Worm (Caenorhabditis elegans): ENCODE results near the gene F58F12.2.

The F58F12.2 gene

ce11 chrII:6411660-6412451 is 24.0 kb upstream of the F58F12.2 start:
- TF ChIP-seq aly-1 (tag; optimal IDR thresholded peaks at IDR 0.05) = no peak
- no peak for TF ChIP-seq ceh-36 (tag; optimal IDR thresholded peaks at IDR 0.05)
- TF ChIP-seq scrt-1 (GFP tag; IDR thresholded peaks at IDR 0.05) = peak; percentile 25; the same call in 1 of the 2 replicates
- TF ChIP-seq tbx-37 (GFP tag; conservative IDR thresholded peaks at IDR 0.05) = no peak
- TF ChIP-seq ets-7 (tag; optimal IDR thresholded peaks at IDR 0.05) = peak; percentile 78
- TF ChIP-seq sea-1 (GFP tag; conservative IDR thresholded peaks at IDR 0.05) = no peak
- TF ChIP-seq hmg-4 (GFP tag; optimal IDR thresholded peaks at IDR 0.05) = peak; percentile 61
- TF ChIP-seq tbx-11 (GFP tag; IDR thresholded peaks at IDR 0.05) = no peak

ce11 chrII:6410181-6410580 is 22.3 kb upstream of the F58F12.2 start, which contains the start of gene T25D10.4:
TSS of gene T25D10.4 (minus strand) at chrII:6410281.
- no peak for TF ChIP-seq tbx-37 (GFP tag; conservative IDR thresholded peaks at IDR 0.05)
- TF ChIP-seq hmbx-1 (tag; optimal IDR thresholded peaks at IDR 0.05) = no peak
- no peak for TF ChIP-seq F13C5.2 (tag; optimal IDR thresholded peaks at IDR 0.05)
- no peak for TF ChIP-seq hnd-1 (tag; optimal IDR thresholded peaks at IDR 0.05)
- TF ChIP-seq tbx-11 (GFP tag; IDR thresholded peaks at IDR 0.05) = no peak
- TF ChIP-seq pes-1 (GFP tag; IDR thresholded peaks at IDR 0.05) = no peak
- TF ChIP-seq scrt-1 (GFP tag; IDR thresholded peaks at IDR 0.05) = no peak
- TF ChIP-seq tra-4 (tag; optimal IDR thresholded peaks at IDR 0.05) = no peak
- no peak for TF ChIP-seq hmg-4 (GFP tag; optimal IDR thresholded peaks at IDR 0.05)
- TF ChIP-seq sea-1 (GFP tag; conservative IDR thresholded peaks at IDR 0.05) = no peak
- no peak for TF ChIP-seq aly-1 (tag; optimal IDR thresholded peaks at IDR 0.05)
- TF ChIP-seq flt-1 (GFP tag; IDR thresholded peaks at IDR 0.05) = no peak
- no peak for TF ChIP-seq ceh-36 (tag; optimal IDR thresholded peaks at IDR 0.05)
- TF ChIP-seq ceh-13 (GFP tag; optimal IDR thresholded peaks at IDR 0.05) = no peak
- no peak for TF ChIP-seq ets-7 (tag; optimal IDR thresholded peaks at IDR 0.05)
- no peak for TF ChIP-seq B0310.2 (tag; optimal IDR thresholded peaks at IDR 0.05)
- no peak for TF ChIP-seq ama-1 (optimal IDR thresholded peaks at IDR 0.05)

- TF ChIP-seq tbx-37 (GFP tag; conservative IDR thresholded peaks at IDR 0.05) (no peak), hmg-4 (GFP tag; optimal IDR thresholded peaks at IDR 0.05) (peak; percentile 54)
These were observed 21.3 kb upstream of the F58F12.2 start for ce11 chrII:6409098-6409497.

- TF ChIP-seq F13C5.2 (tag; optimal IDR thresholded peaks at IDR 0.05) = no peak
- no peak for TF ChIP-seq pes-1 (GFP tag; IDR thresholded peaks at IDR 0.05)
- no peak for TF ChIP-seq ets-7 (tag; optimal IDR thresholded peaks at IDR 0.05)
- no peak for TF ChIP-seq ama-1 (optimal IDR thresholded peaks at IDR 0.05)
- no peak for TF ChIP-seq hmbx-1 (tag; optimal IDR thresholded peaks at IDR 0.05)
- no peak for TF ChIP-seq sea-1 (GFP tag; conservative IDR thresholded peaks at IDR 0.05)
- no peak for TF ChIP-seq ceh-13 (GFP tag; optimal IDR thresholded peaks at IDR 0.05)
- no peak for TF ChIP-seq hmg-4 (GFP tag; optimal IDR thresholded peaks at IDR 0.05)
These were observed 19.4 kb upstream of the F58F12.2 start, which contains the start of gene spp-11 for ce11 chrII:6407279-6407678. TSS of gene spp-11 (minus strand) at chrII:6407379.

ce11 chrII:6403233-6403632 is 15.4 kb upstream of the F58F12.2 start, which contains the start of gene T25D10.1:
TSS of gene T25D10.1 (plus strand) at chrII:6403401.
- TF ChIP-seq F13C5.2 (tag; optimal IDR thresholded peaks at IDR 0.05) = no peak
- no peak for TF ChIP-seq sea-1 (GFP tag; conservative IDR thresholded peaks at IDR 0.05)
- TF ChIP-seq hmg-4 (GFP tag; optimal IDR thresholded peaks at IDR 0.05) = no peak
- TF ChIP-seq tra-4 (tag; optimal IDR thresholded peaks at IDR 0.05) = no peak
- no peak for TF ChIP-seq tbx-11 (GFP tag; IDR thresholded peaks at IDR 0.05)
- no peak for TF ChIP-seq pes-1 (GFP tag; IDR thresholded peaks at IDR 0.05)
- TF ChIP-seq ets-7 (tag; optimal IDR thresholded peaks at IDR 0.05) = no peak
- no peak for TF ChIP-seq B0310.2 (tag; optimal IDR thresholded peaks at IDR 0.05)
- TF ChIP-seq tbx-37 (GFP tag; conservative IDR thresholded peaks at IDR 0.05) = no peak
- no peak for TF ChIP-seq hnd-1 (tag; optimal IDR thresholded peaks at IDR 0.05)
- TF ChIP-seq aly-1 (tag; optimal IDR thresholded peaks at IDR 0.05) = no peak
- no peak for TF ChIP-seq ceh-13 (GFP tag; optimal IDR thresholded peaks at IDR 0.05)
- no peak for TF ChIP-seq flt-1 (GFP tag; IDR thresholded peaks at IDR 0.05)
- no peak for TF ChIP-seq hmbx-1 (tag; optimal IDR thresholded peaks at IDR 0.05)
- TF ChIP-seq ama-1 (optimal IDR thresholded peaks at IDR 0.05) = no peak
- TF ChIP-seq ceh-36 (tag; optimal IDR thresholded peaks at IDR 0.05) = no peak
- no peak for TF ChIP-seq scrt-1 (GFP tag; IDR thresholded peaks at IDR 0.05)

ce11 chrII:6401649-6402048 is 13.8 kb upstream of the F58F12.2 start, which contains the start of gene btb-2:
TSS of gene btb-2 (plus strand) at chrII:6401949.
- TF ChIP-seq ceh-13 (GFP tag; optimal IDR thresholded peaks at IDR 0.05) (no peak), hmg-4 (GFP tag; optimal IDR thresholded peaks at IDR 0.05) (no peak), hmbx-1 (tag; optimal IDR thresholded peaks at IDR 0.05) (no peak), ets-7 (tag; optimal IDR thresholded peaks at IDR 0.05) (no peak), aly-1 (tag; optimal IDR thresholded peaks at IDR 0.05) (no peak), sea-1 (GFP tag; conservative IDR thresholded peaks at IDR 0.05) (no peak)

- no peak for TF ChIP-seq tbx-37 (GFP tag; conservative IDR thresholded peaks at IDR 0.05)
- no peak for TF ChIP-seq ceh-36 (tag; optimal IDR thresholded peaks at IDR 0.05)
- TF ChIP-seq B0310.2 (tag; optimal IDR thresholded peaks at IDR 0.05) = no peak
- TF ChIP-seq tbx-11 (GFP tag; IDR thresholded peaks at IDR 0.05) = no peak
- TF ChIP-seq ama-1 (optimal IDR thresholded peaks at IDR 0.05) = no peak
- no peak for TF ChIP-seq hnd-1 (tag; optimal IDR thresholded peaks at IDR 0.05)
These were observed 10.6 kb upstream of the F58F12.2 start, which contains the start of gene zig-10 for ce11 chrII:6398406-6398805. TSS of gene zig-10 (plus strand) at chrII:6398706.

- no peak for TF ChIP-seq sea-1 (GFP tag; conservative IDR thresholded peaks at IDR 0.05)
These were observed 6.2 kb upstream of the F58F12.2 start for ce11 chrII:6394037-6394436.

Data from whole organism, early embryonic.